Worm (Caenorhabditis elegans) whole organism, L1 larva: ENCODE measurements around the gene C07G1.6.

Experiments used
- lin-13 ChIP-seq: fragments of 150-350 bp; optimal IDR thresholded peaks from 2 replicates; lab custom pipeline; 2014; ENCODE audit warnings: missing biosample characterization, missing genetic modification reagents, missing genetic modification characterization
- mep-1 ChIP-seq: fragments of 150-350 bp; optimal IDR thresholded peaks from 2 replicates; lab custom pipeline; 2014; ENCODE audit warnings: missing biosample characterization, missing genetic modification characterization
- pqm-1 ChIP-seq: sonication (generic microtip); optimal IDR thresholded peaks from 3 replicates; lab custom pipeline; 2017; ENCODE audit warnings: missing biosample characterization, missing genetic modification characterization
- zag-1 ChIP-seq: fragments of 150-350 bp; optimal IDR thresholded peaks from 2 replicates; lab custom pipeline; 2014; ENCODE audit warnings: missing biosample characterization, missing genetic modification characterization

DNA sequence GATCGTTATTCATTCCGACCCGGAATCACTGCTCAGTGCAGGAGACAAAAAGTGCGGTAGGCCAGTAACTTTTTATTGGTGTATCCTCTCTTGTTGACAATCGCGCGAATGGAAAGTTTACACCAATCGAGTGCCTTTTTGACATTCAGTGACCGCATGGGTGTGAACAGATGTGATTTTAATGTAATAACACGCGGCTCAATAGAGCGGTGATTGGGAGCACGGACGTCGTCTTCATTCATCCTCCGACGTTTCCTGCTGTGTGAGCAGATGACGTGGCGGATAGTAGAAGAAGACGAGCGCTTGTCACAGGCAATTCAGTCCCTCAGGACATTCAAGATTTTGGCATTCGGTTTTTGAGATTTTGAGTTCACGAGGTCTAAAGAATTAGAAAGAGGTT lies 27.6 kb downstream of the C07G1.6 start:
- TF ChIP-seq mep-1 (tag; lab: Kevin White, UChicago) (no peak), zag-1 (no peak), pqm-1 (no peak), lin-13 (GFP tag; lab: Kevin White, UChicago) (no peak)
